Fruit fly (Drosophila melanogaster): ENCODE results near the gene nmd.

nmd gene

dm6 chr2L:10303786-10304185 is at the start of gene nmd (continued):
- TF ChIP-seq slou (GFP tag; optimal IDR thresholded peaks at IDR 0.05) (no peak), otp (GFP tag; IDR thresholded peaks at IDR 0.05) (no peak), Taf1 (GFP tag; IDR thresholded peaks at IDR 0.05) (no peak), CTCF (GFP tag; optimal IDR thresholded peaks at IDR 0.05) (no peak), Dbx (GFP tag; IDR thresholded peaks at IDR 0.05) (no peak), CG11085 (GFP tag; IDR thresholded peaks at IDR 0.05) (no peak), BEAF-32 (GFP tag; optimal IDR thresholded peaks at IDR 0.05) (peak; percentile 41), Scr (GFP tag; IDR thresholded peaks at IDR 0.05; ENCODE audit: partially characterized antibody) (peak; percentile 19; the same call in 1 of the 2 replicates), CG7745 (tag; optimal IDR thresholded peaks at IDR 0.05) (no peak), schlank (tag; optimal IDR thresholded peaks at IDR 0.05) (no peak), BtbVII (GFP tag; optimal IDR thresholded peaks at IDR 0.05) (no peak), CG10979 (tag; optimal IDR thresholded peaks at IDR 0.05) (peak; percentile 7), CG10654 (GFP tag; optimal IDR thresholded peaks at IDR 0.05) (peak; percentile 3), z (GFP tag; IDR thresholded peaks at IDR 0.05) (no peak), HLH54F (GFP tag; optimal IDR thresholded peaks at IDR 0.05) (no peak), ham (GFP tag; IDR thresholded peaks at IDR 0.05) (no peak), Hey (tag; optimal IDR thresholded peaks at IDR 0.05) (no peak), CG6654 (GFP tag; optimal IDR thresholded peaks at IDR 0.05) (no peak), CG8944 (GFP tag; optimal IDR thresholded peaks at IDR 0.05) (no peak), Dp (GFP tag; optimal IDR thresholded peaks at IDR 0.05) (peak; percentile 29), lab (GFP tag; optimal IDR thresholded peaks at IDR 0.05) (no peak), HmgZ (tag; optimal IDR thresholded peaks at IDR 0.05) (peak; percentile 19), Trl (optimal IDR thresholded peaks at IDR 0.05) (no peak), Trl (GFP tag; optimal IDR thresholded peaks at IDR 0.05) (no peak), phol (tag; optimal IDR thresholded peaks at IDR 0.05) (peak; percentile 21), NC2α (GFP tag; optimal IDR thresholded peaks at IDR 0.05) (no peak), gsb (GFP tag; IDR thresholded peaks at IDR 0.05) (no peak), CG31224 (GFP tag; IDR thresholded peaks at IDR 0.05) (no peak), wdn (GFP tag; IDR thresholded peaks at IDR 0.05) (no peak), ewg (GFP tag; optimal IDR thresholded peaks at IDR 0.05) (no peak), CG2120 (GFP tag; optimal IDR thresholded peaks at IDR 0.05) (peak; percentile 33), nmo (GFP tag; optimal IDR thresholded peaks at IDR 0.05) (peak; percentile 41), CG11695 (GFP tag; IDR thresholded peaks at IDR 0.05) (no peak), Jarid2 (GFP tag; optimal IDR thresholded peaks at IDR 0.05) (no peak), CG17829 (tag; optimal IDR thresholded peaks at IDR 0.05) (peak; percentile 13), p53 (GFP tag; optimal IDR thresholded peaks at IDR 0.05) (peak; percentile 36), h (optimal IDR thresholded peaks at IDR 0.05) (no peak), CG7987 (GFP tag; optimal IDR thresholded peaks at IDR 0.05) (peak; percentile 17), nerfin-1 (tag; optimal IDR thresholded peaks at IDR 0.05) (no peak), CG9215 (GFP tag; IDR thresholded peaks at IDR 0.05) (no peak), ttk (GFP tag; IDR thresholded peaks at IDR 0.05) (no peak), gro (GFP tag; optimal IDR thresholded peaks at IDR 0.05) (no peak), Hr3 (GFP tag; optimal IDR thresholded peaks at IDR 0.05) (no peak), CG7556 (GFP tag; optimal IDR thresholded peaks at IDR 0.05) (no peak), gcm2 (GFP tag; optimal IDR thresholded peaks at IDR 0.05) (no peak), CG2889 (GFP tag; IDR thresholded peaks at IDR 0.05) (no peak), ken (GFP tag; IDR thresholded peaks at IDR 0.05) (0 out of 3 replicates have a peak, but pooled peaks have one; percentile 9), CG17612 (GFP tag; IDR thresholded peaks at IDR 0.05) (no peak), CG13775 (GFP tag; optimal IDR thresholded peaks at IDR 0.05) (no peak), MTF-1 (GFP tag; optimal IDR thresholded peaks at IDR 0.05; ENCODE audit: borderline replicate concordance) (no peak), Elba2 (GFP tag; optimal IDR thresholded peaks at IDR 0.05) (peak; percentile 64), jumu (GFP tag; optimal IDR thresholded peaks at IDR 0.05) (no peak), dan (GFP tag; IDR thresholded peaks at IDR 0.05) (no peak), Ada2b (GFP tag; IDR thresholded peaks at IDR 0.05) (no peak)
